Worm (Caenorhabditis elegans) whole organism, young adult: ENCODE results near the gene spig-1.

Experiments used
- B0261.1 ChIP-seq: sonication (generic microtip); optimal IDR thresholded peaks from 2 replicates; lab custom pipeline; 2016; ENCODE audit warnings: mild to moderate bottlenecking, missing genetic modification characterization, moderate library complexity, missing compliant biosample characterization
- chd-7 ChIP-seq: sonication (generic microtip); optimal IDR thresholded peaks from 2 replicates; lab custom pipeline; 2016; ENCODE audit warnings: mild to moderate bottlenecking, missing genetic modification characterization, moderate library complexity, missing compliant biosample characterization
- gei-17 ChIP-seq: fragments of 200-800 bp; sonication (Bioruptor generic); optimal IDR thresholded peaks from 2 replicates; lab custom pipeline; 2018; ENCODE audit warnings: mild to moderate bottlenecking, missing genetic modification characterization, missing compliant biosample characterization
- hlh-12 ChIP-seq: sonication (generic microtip); optimal IDR thresholded peaks from 2 replicates; lab custom pipeline; 2016; ENCODE audit warnings: missing genetic modification characterization, missing compliant biosample characterization
- hrde-1 ChIP-seq: sonication (generic microtip); optimal IDR thresholded peaks from 2 replicates; lab custom pipeline; 2016; ENCODE audit warnings: missing genetic modification characterization, mild to moderate bottlenecking, missing compliant biosample characterization, moderate library complexity, missing genotype, missing genetic modification reagents, borderline replicate concordance
- tbx-9 ChIP-seq: sonication (generic microtip); optimal IDR thresholded peaks from 2 replicates; lab custom pipeline; 2016; ENCODE audit warnings: borderline replicate concordance, missing genetic modification characterization, inconsistent platforms, missing compliant biosample characterization

- TF ChIP-seq gei-17 (GFP tag; lab: Kevin White, UChicago) (no peak), chd-7 (no peak), tbx-9 (no peak), hrde-1 (tag; lab: Kevin White, UChicago) (no peak), B0261.1 (no peak), hlh-12 (tag; lab: Kevin White, UChicago) (no peak)
Measured at ce11 chrV:7078765-7079164, 27.2 kb downstream of the spig-1 start.
